Worm (Caenorhabditis elegans): Measurements from ENCODE around the gene F49C5.5.

DNA sequence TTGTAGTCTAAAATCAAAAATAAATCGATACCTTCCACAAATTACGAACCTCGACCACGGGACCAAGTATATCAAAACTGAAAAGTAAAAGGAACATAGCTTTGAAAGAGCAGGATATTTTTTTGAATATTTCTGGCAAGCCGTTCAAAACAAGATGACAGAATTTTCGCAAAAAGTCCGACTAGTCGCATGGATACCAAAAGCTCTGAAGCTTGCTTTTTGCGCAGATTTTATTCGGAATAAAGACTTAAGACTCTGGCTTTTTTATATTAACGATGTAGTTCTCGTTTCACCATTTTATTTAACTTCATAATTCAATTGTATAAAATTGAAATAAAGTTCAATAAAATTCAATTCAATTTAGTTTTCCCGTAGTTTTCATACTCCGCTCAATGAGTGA is 27.2 kb upstream of the F49C5.5 start, which contains the start of gene Y38E10A.2:
- TF ChIP-seq pes-1 (GFP tag; IDR thresholded peaks at IDR 0.05) = no peak
- TF ChIP-seq F13C5.2 (tag; optimal IDR thresholded peaks at IDR 0.05) = no peak
- no peak for TF ChIP-seq aly-1 (tag; optimal IDR thresholded peaks at IDR 0.05)
- TF ChIP-seq B0310.2 (tag; optimal IDR thresholded peaks at IDR 0.05) = no peak
- TF ChIP-seq ama-1 (optimal IDR thresholded peaks at IDR 0.05) = no peak
- TF ChIP-seq tbx-11 (GFP tag; IDR thresholded peaks at IDR 0.05) = no peak
- TF ChIP-seq ets-7 (tag; optimal IDR thresholded peaks at IDR 0.05) = no peak
- no peak for TF ChIP-seq scrt-1 (GFP tag; IDR thresholded peaks at IDR 0.05)
- TF ChIP-seq ceh-36 (tag; optimal IDR thresholded peaks at IDR 0.05) = no peak
- TF ChIP-seq hnd-1 (tag; optimal IDR thresholded peaks at IDR 0.05) = no peak
- no peak for TF ChIP-seq hmbx-1 (tag; optimal IDR thresholded peaks at IDR 0.05)
- no peak for TF ChIP-seq sea-1 (GFP tag; conservative IDR thresholded peaks at IDR 0.05)
- TF ChIP-seq ceh-13 (GFP tag; optimal IDR thresholded peaks at IDR 0.05) = no peak
- TF ChIP-seq tbx-37 (GFP tag; conservative IDR thresholded peaks at IDR 0.05) = no peak
